Fruit fly (Drosophila melanogaster): ENCODE data around the gene Ada.

Gene Ada

DNA sequence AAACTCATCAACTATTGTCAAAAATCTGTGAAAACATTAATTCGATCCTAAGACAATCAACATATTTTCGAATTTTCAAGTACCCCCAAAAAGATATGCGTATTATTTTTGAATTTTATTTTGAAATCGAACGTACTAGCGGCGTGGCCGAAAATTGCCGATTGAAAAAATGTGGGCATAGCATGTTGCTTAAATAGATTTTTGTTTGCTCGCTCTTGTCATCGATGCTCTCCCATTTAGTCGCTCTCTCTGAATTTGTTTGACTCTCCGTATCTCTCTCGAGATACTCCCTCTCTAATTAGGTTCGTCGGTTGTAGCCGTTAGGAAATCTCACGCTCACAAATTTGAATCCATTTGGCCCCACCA is 8.0 kb upstream of the Ada start (continued):
- no peak for TF ChIP-seq CG12071 (GFP tag; optimal IDR thresholded peaks at IDR 0.05)
- no peak for TF ChIP-seq CG18599 (GFP tag; optimal IDR thresholded peaks at IDR 0.05)
- TF ChIP-seq CG13296 (GFP tag; optimal IDR thresholded peaks at IDR 0.05): no peak
- no peak for TF ChIP-seq hkb (optimal IDR thresholded peaks at IDR 0.05)
- no peak for TF ChIP-seq hkb (GFP tag; IDR thresholded peaks at IDR 0.05)
- no peak for TF ChIP-seq CG3847 (GFP tag; IDR thresholded peaks at IDR 0.05)
- TF ChIP-seq Lim3 (GFP tag; IDR thresholded peaks at IDR 0.05): no peak
- no peak for TF ChIP-seq CG14860 (GFP tag; IDR thresholded peaks at IDR 0.05; ENCODE audit: partially characterized antibody)
- no peak for TF ChIP-seq CG11398 (GFP tag; optimal IDR thresholded peaks at IDR 0.05)
- peak; percentile 88 for TF ChIP-seq yki (optimal IDR thresholded peaks at IDR 0.05)
- TF ChIP-seq cwo (GFP tag; optimal IDR thresholded peaks at IDR 0.05): no peak
- TF ChIP-seq CG11085 (GFP tag; IDR thresholded peaks at IDR 0.05): no peak
- TF ChIP-seq CG14965 (GFP tag; optimal IDR thresholded peaks at IDR 0.05; ENCODE audit: borderline replicate concordance): no peak
- TF ChIP-seq Gug (GFP tag; IDR thresholded peaks at IDR 0.05): no peak
- peak; percentile 51 for TF ChIP-seq Jarid2 (GFP tag; optimal IDR thresholded peaks at IDR 0.05)
- no peak for TF ChIP-seq Deaf1 (tag; optimal IDR thresholded peaks at IDR 0.05)
- no peak for TF ChIP-seq disco-r (GFP tag; optimal IDR thresholded peaks at IDR 0.05)
- TF ChIP-seq ap (GFP tag; IDR thresholded peaks at IDR 0.05): no peak
- TF ChIP-seq CG17568 (GFP tag; optimal IDR thresholded peaks at IDR 0.05): no peak
- TF ChIP-seq CG13775 (GFP tag; optimal IDR thresholded peaks at IDR 0.05): no peak
- no peak for TF ChIP-seq CG3838 (GFP tag; optimal IDR thresholded peaks at IDR 0.05)
- TF ChIP-seq CG15514 (GFP tag; optimal IDR thresholded peaks at IDR 0.05): no peak
- TF ChIP-seq D19A (tag; optimal IDR thresholded peaks at IDR 0.05): no peak
- no peak for TF ChIP-seq CG3726 (GFP tag; IDR thresholded peaks at IDR 0.05)
- TF ChIP-seq E2f1 (GFP tag; IDR thresholded peaks at IDR 0.05): no peak
- peak; percentile 24 for TF ChIP-seq gro (GFP tag; optimal IDR thresholded peaks at IDR 0.05)
- TF ChIP-seq sens-2 (GFP tag; IDR thresholded peaks at IDR 0.05): no peak
- peak; percentile 21 for TF ChIP-seq maf-S (GFP tag; optimal IDR thresholded peaks at IDR 0.05)
- no peak for TF ChIP-seq Dek (tag; optimal IDR thresholded peaks at IDR 0.05)
- TF ChIP-seq Med (GFP tag): peak; percentile 82
- no peak for TF ChIP-seq chinmo (GFP tag; IDR thresholded peaks at IDR 0.05; ENCODE audit: partially characterized antibody)

- TF ChIP-seq CG15269 (tag; optimal IDR thresholded peaks at IDR 0.05): peak; percentile 98
- peak; percentile 98 for TF ChIP-seq cwo (GFP tag; optimal IDR thresholded peaks at IDR 0.05)
- TF ChIP-seq BtbVII (GFP tag; optimal IDR thresholded peaks at IDR 0.05): peak; percentile 98
- peak; percentile 26 for TF ChIP-seq jumu (GFP tag; optimal IDR thresholded peaks at IDR 0.05)
- TF ChIP-seq Lpt (GFP tag; optimal IDR thresholded peaks at IDR 0.05): no peak
- TF ChIP-seq CG7839 (tag; optimal IDR thresholded peaks at IDR 0.05): peak; percentile 98
- TF ChIP-seq peb (GFP tag; IDR thresholded peaks at IDR 0.05): no peak
- peak; percentile 96 for TF ChIP-seq kni (GFP tag; optimal IDR thresholded peaks at IDR 0.05)
- peak; percentile 67 for TF ChIP-seq fd64A (GFP tag; optimal IDR thresholded peaks at IDR 0.05)
- peak; percentile 92 for TF ChIP-seq CG7987 (GFP tag; optimal IDR thresholded peaks at IDR 0.05)
- no peak for TF ChIP-seq otp (GFP tag; IDR thresholded peaks at IDR 0.05)
- TF ChIP-seq CG17829 (tag; optimal IDR thresholded peaks at IDR 0.05): peak; percentile 99
- TF ChIP-seq CG13287 (GFP tag; IDR thresholded peaks at IDR 0.05; ENCODE audit: partially characterized antibody): no peak
- TF ChIP-seq D19B (GFP tag; optimal IDR thresholded peaks at IDR 0.05): peak; percentile 91
- TF ChIP-seq Hr39 (optimal IDR thresholded peaks at IDR 0.05): no peak
- TF ChIP-seq mirr (GFP tag; optimal IDR thresholded peaks at IDR 0.05): peak; percentile 78
- peak; percentile 94 for TF ChIP-seq CG12155 (GFP tag; optimal IDR thresholded peaks at IDR 0.05)
- no peak for TF ChIP-seq Ptx1 (GFP tag; IDR thresholded peaks at IDR 0.05)
- peak; percentile 97 for TF ChIP-seq NfI (GFP tag; optimal IDR thresholded peaks at IDR 0.05)
- peak; percentile 12 for TF ChIP-seq CG8089 (GFP tag; optimal IDR thresholded peaks at IDR 0.05)
- peak; percentile 98 for TF ChIP-seq nerfin-1 (tag; optimal IDR thresholded peaks at IDR 0.05)
- TF ChIP-seq tio (GFP tag; optimal IDR thresholded peaks at IDR 0.05): peak; percentile 95
- peak; percentile 75 for TF ChIP-seq ac (GFP tag; optimal IDR thresholded peaks at IDR 0.05)
Measured at dm6 chr3R:9057398-9058058, 7.5 kb upstream of the Ada start.
